Fruit fly (Drosophila melanogaster) whole organism, embryonic: ENCODE data around the gene CG15912.

Experiments used
- CG16779 ChIP-seq: fragments of 200-800 bp; sonication (Bioruptor generic); IDR thresholded peaks from 2 replicates; pipeline ENCODE4 v1.3.6; 2022; ENCODE audit warnings: missing biosample characterization, missing genetic modification characterization
- CG5953 ChIP-seq: fragments of 200-800 bp; sonication (Bioruptor generic); IDR thresholded peaks from 2 replicates; pipeline ENCODE4 v1.3.6; 2022; ENCODE audit warnings: missing biosample characterization, missing genetic modification characterization

- TF ChIP-seq CG5953 (GFP tag; lab: Robert Waterston, UW) (no peak), CG16779 (GFP tag; lab: Robert Waterston, UW) (no peak)
Observed at dm6 chrX:4555833-4556232, 7.0 kb downstream of the CG15912 start.
